Fruit fly (Drosophila melanogaster): ENCODE results near the gene Iml1.

Gene Iml1

DNA sequence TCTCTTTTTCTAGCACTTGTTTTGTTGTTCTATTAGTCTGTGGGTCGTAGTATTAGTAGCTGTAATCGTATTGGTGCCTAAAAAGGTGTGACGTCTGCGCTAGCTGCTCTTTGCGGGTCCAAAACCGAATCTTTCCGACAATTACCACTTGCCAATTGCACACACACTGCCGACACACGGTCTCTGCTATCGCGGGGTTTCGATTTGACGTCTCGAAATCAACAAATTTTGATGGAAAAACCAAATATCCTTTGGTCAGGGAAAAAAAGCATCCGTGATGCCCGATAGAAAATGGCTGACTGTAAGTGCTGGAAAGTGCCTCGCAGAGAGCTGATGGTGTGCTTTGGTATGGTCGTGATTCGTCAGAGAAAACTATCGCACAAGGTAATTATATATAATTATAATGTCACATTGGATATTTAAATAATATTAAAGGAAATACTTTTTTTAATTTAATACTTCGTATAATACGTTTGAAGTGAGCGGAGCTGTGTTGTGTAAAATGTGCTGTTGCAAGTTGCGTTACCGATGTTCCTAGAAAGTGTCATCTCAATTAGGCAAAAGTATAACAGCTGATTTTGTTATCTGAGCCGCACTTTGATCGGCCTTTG is 24.4 kb upstream of the Iml1 start, which contains the start of the genes Pex10 and CG12099 (continued):
- TF ChIP-seq CG7372 (GFP tag; IDR thresholded peaks at IDR 0.05) (peak; percentile 91), CG6791 (GFP tag; IDR thresholded peaks at IDR 0.05; ENCODE audit: partially characterized antibody) (peak; percentile 86), ems (GFP tag; optimal IDR thresholded peaks at IDR 0.05) (peak; percentile 76), H2.0 (GFP tag; IDR thresholded peaks at IDR 0.05) (peak; percentile 91), CG10431 (GFP tag; optimal IDR thresholded peaks at IDR 0.05) (no peak), CG4820 (GFP tag; optimal IDR thresholded peaks at IDR 0.05) (peak; percentile 81), gsb (GFP tag; IDR thresholded peaks at IDR 0.05) (peak; percentile 72), CG34422 (GFP tag; IDR thresholded peaks at IDR 0.05) (peak; percentile 95), Poxn (GFP tag; IDR thresholded peaks at IDR 0.05) (peak; percentile 73), CG14667 (GFP tag; IDR thresholded peaks at IDR 0.05) (peak; percentile 87), chif (GFP tag; optimal IDR thresholded peaks at IDR 0.05) (peak; percentile 30 to 66), cato (GFP tag; optimal IDR thresholded peaks at IDR 0.05; ENCODE audit: borderline replicate concordance) (peak; percentile 84), insv (GFP tag; optimal IDR thresholded peaks at IDR 0.05) (peak in 1 of 2 experiments; percentile 69), GATAe (GFP tag; conservative IDR thresholded peaks at IDR 0.05) (peak; percentile 91), CG9727 (GFP tag; optimal IDR thresholded peaks at IDR 0.05) (peak; percentile 91), CG10565 (GFP tag; optimal IDR thresholded peaks at IDR 0.05) (no peak)

DNA sequence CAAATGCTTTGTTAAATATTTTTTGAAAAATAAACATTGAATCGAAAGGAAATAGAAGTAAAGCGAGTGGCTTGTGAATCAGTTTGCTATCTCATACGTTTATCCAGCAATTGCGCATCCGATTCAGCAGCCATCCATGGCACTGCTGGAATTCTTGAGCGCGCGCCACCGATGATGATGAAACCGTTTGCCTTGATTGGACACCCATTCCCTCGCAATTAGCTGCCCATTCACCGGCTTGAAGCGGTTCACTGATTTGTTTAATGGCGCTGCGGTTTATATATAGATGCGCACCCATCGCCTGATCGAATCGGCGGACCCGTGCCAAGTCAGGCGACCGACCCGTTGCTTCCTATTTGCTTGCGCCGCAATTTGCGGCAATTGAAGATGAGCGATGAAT is 19.4 kb upstream of the Iml1 start, which contains the start of gene Pcyt2:
Gene Pcyt2 (plus strand): TSS at position 301 of the 400 bp plus-strand sequence.
- no peak for TF ChIP-seq CG13894 (tag; optimal IDR thresholded peaks at IDR 0.05)
- TF ChIP-seq ATbp (GFP tag; optimal IDR thresholded peaks at IDR 0.05), result no peak
- TF ChIP-seq CG5180 (GFP tag; optimal IDR thresholded peaks at IDR 0.05), result no peak
- no peak for TF ChIP-seq org-1 (GFP tag; optimal IDR thresholded peaks at IDR 0.05)
- peak; percentile 37 for TF ChIP-seq cwo (GFP tag; optimal IDR thresholded peaks at IDR 0.05)

dm6 chr3L:1550914-1551313 is 17.1 kb upstream of the Iml1 start:
- peak; percentile 85 for TF ChIP-seq Ets65A (GFP tag)
- 0 out of 3 replicates have a peak, but pooled peaks have one; percentile 7 for TF ChIP-seq CG16813 (GFP tag; IDR thresholded peaks at IDR 0.05; ENCODE audit: partially characterized antibody)
- peak; percentile 33 for TF ChIP-seq Med (GFP tag)
- TF ChIP-seq slbo (GFP tag; IDR thresholded peaks at IDR 0.05), result 0 out of 2 replicates have a peak, but pooled peaks have one; percentile 9
- no peak for TF ChIP-seq YL-1 (GFP tag; optimal IDR thresholded peaks at IDR 0.05)
- TF ChIP-seq CG3407 (GFP tag; optimal IDR thresholded peaks at IDR 0.05), result no peak
- 0 out of 2 replicates have a peak, but pooled peaks have one; percentile 25 for TF ChIP-seq CG3847 (GFP tag; IDR thresholded peaks at IDR 0.05)
- TF ChIP-seq CG17359 (tag; optimal IDR thresholded peaks at IDR 0.05), result no peak
- TF ChIP-seq Dbx (GFP tag; IDR thresholded peaks at IDR 0.05), result 0 out of 3 replicates have a peak, but pooled peaks have one; percentile 20

DNA sequence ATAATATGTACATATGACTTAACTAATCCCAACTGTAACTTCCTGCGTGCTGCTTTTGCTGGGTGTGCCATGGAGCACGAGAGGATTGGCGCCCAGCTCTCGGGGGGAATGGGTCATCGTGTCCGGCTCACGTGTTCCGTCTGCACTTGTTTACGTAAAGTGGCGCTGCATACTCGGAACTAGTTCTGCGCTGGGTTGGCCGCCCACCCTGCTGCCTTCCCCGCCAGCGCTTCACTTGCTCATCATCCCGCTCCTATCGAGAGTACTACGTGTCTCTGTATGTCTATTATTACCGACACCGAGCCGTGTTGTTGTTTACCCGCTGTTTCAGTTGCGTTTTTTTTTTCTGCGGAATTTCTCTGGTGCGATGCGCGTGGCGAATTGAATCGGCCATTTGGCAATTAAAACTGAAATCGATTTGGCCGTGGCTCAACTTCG is 15.8 kb upstream of the Iml1 start:
- TF ChIP-seq cg (GFP tag; optimal IDR thresholded peaks at IDR 0.05) (no peak), unc-4 (GFP tag; IDR thresholded peaks at IDR 0.05; ENCODE audit: partially characterized antibody) (no peak), CG5245 (GFP tag; optimal IDR thresholded peaks at IDR 0.05) (no peak), slp2 (GFP tag; optimal IDR thresholded peaks at IDR 0.05) (no peak), seq (GFP tag; IDR thresholded peaks at IDR 0.05) (no peak), sqz (GFP tag; optimal IDR thresholded peaks at IDR 0.05) (no peak), BtbVII (GFP tag; optimal IDR thresholded peaks at IDR 0.05) (no peak), Chrac-16 (GFP tag; optimal IDR thresholded peaks at IDR 0.05) (no peak), CG11398 (GFP tag; optimal IDR thresholded peaks at IDR 0.05) (no peak), dati (GFP tag; IDR thresholded peaks at IDR 0.05) (no peak), Aef1 (GFP tag; IDR thresholded peaks at IDR 0.05) (no peak), E2f2 (GFP tag; IDR thresholded peaks at IDR 0.05) (no peak), PHDP (tag; optimal IDR thresholded peaks at IDR 0.05) (no peak), Ptx1 (GFP tag; IDR thresholded peaks at IDR 0.05) (no peak), fd96Cb (tag; optimal IDR thresholded peaks at IDR 0.05) (no peak), Dll (GFP tag; IDR thresholded peaks at IDR 0.05; ENCODE audit: partially characterized antibody) (no peak), esg (GFP tag; conservative IDR thresholded peaks at IDR 0.05) (no peak)

All from whole organism, embryonic.